Worm (Caenorhabditis elegans): Measurements from ENCODE around the gene wrt-5.

DNA sequence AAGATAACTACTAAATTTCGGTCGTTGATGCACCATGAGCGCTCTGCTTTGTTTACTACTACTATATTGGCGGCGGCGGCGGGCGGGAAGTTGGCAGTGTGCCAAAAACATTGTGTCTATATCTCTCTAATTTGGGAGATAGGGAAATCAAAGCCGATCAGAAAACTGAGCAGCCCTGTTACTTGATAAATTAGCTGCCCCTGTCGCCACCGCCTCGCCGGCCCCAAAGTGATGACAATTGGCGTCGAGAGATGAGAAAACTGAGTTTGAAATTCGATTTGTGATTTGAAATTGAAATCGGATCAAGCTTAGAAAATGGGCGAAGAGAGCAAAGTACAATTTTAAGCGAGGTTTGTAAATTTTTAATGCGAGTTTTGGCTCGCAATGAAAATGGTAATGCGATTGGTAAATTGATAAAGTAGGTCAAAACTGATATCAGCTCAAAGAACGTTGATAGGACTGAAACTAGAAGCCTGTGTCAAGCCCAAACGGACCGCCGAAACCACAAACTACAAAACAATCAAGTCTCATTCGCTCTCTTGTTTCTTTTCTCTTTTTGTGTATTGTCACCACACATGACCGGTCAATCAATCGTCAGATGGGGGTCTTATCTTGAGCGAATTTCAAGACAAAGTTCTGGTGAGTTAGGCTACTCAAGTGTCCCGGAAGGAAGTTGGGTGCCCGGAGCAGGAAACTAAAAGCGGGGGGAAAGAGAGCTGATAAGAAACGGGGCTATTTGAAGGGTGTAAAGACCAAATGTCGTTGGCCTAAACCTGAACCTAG lies 24.1 kb downstream of the wrt-5 start:
- TF ChIP-seq ama-1 (optimal IDR thresholded peaks at IDR 0.05) (no peak), npax-4 (tag; optimal IDR thresholded peaks at IDR 0.05) (no peak), hlh-15 (tag; optimal IDR thresholded peaks at IDR 0.05) (no peak), K02D7.2 (tag; optimal IDR thresholded peaks at IDR 0.05) (no peak), ceh-48 (tag; optimal IDR thresholded peaks at IDR 0.05) (no peak), lin-11 (tag; optimal IDR thresholded peaks at IDR 0.05) (no peak), nhr-11 (tag; optimal IDR thresholded peaks at IDR 0.05) (no peak), ref-2 (tag; optimal IDR thresholded peaks at IDR 0.05) (no peak)
